ENCODE assay signal across 4 worm cellular contexts in genomic region chrV:10838204-10838603, ce11.
TF ChIP-seq lines count a peak whose summit lies in the region.

No protein-coding gene starts in this region.

TF ChIP-seq in whole organism, L1 larva, 84 proteins besides CTCF, POLR2A, EP300 and RAD21:
- TF ChIP-seq C04F5.9 (tag; optimal IDR thresholded peaks at IDR 0.05; lab: Kevin White, UChicago), result no peak
- TF ChIP-seq jun-1 (tag; optimal IDR thresholded peaks at IDR 0.05; lab: Kevin White, UChicago), result no peak
- TF ChIP-seq lin-14 (GFP tag; optimal IDR thresholded peaks at IDR 0.05; lab: Kevin White, UChicago), result peak; percentile 27

TF ChIP-seq in whole organism, L2 larva, 48 proteins besides CTCF, POLR2A, EP300 and RAD21:
- TF ChIP-seq mab-5 (tag; optimal IDR thresholded peaks at IDR 0.05; lab: Kevin White, UChicago) (peak; percentile 58), nhr-237 (tag; optimal IDR thresholded peaks at IDR 0.05; lab: Kevin White, UChicago) (no peak), dmd-4 (tag; optimal IDR thresholded peaks at IDR 0.05; lab: Kevin White, UChicago) (no peak), Y55F3AM.14 (GFP tag; optimal IDR thresholded peaks at IDR 0.05; lab: Kevin White, UChicago) (peak; percentile 46), unc-55 (GFP tag; optimal IDR thresholded peaks at IDR 0.05; lab: Kevin White, UChicago) (peak; percentile 52)

TF ChIP-seq in whole organism, L3 larva, 47 proteins besides CTCF, POLR2A, EP300 and RAD21:
- TF ChIP-seq ceh-28 (tag; optimal IDR thresholded peaks at IDR 0.05; lab: Kevin White, UChicago) (no peak), lin-39 (tag; optimal IDR thresholded peaks at IDR 0.05; lab: Kevin White, UChicago) (peak; percentile 39)

TF ChIP-seq in whole organism, L4 larva, 104 proteins besides CTCF, POLR2A, EP300 and RAD21:
- TF ChIP-seq madf-9 (GFP tag; conservative IDR thresholded peaks at IDR 0.05; lab: Robert Waterston, UW) (no peak), sdz-12 (GFP tag; optimal IDR thresholded peaks at IDR 0.05; lab: Kevin White, UChicago) (no peak), nhr-6 (tag; optimal IDR thresholded peaks at IDR 0.05; lab: Kevin White, UChicago) (no peak), zip-11 (GFP tag; IDR thresholded peaks at IDR 0.05; lab: Robert Waterston, UW) (no peak), mes-2 (tag; optimal IDR thresholded peaks at IDR 0.05; lab: Kevin White, UChicago; ENCODE audit: poor library complexity, severe bottlenecking) (no peak), ceh-62 (tag; optimal IDR thresholded peaks at IDR 0.05; lab: Kevin White, UChicago) (no peak), aha-1 (tag; lab: Kevin White, UChicago) (peak; percentile 8), unc-62 (GFP tag; optimal IDR thresholded peaks at IDR 0.05 in 1 of 2; lab: Kevin White, UChicago) (peak in 1 of 2 experiments; percentile 85), unc-62 (tag; optimal IDR thresholded peaks at IDR 0.05; lab: Kevin White, UChicago) (no peak), lin-1 (GFP tag; IDR thresholded peaks at IDR 0.05; lab: Robert Waterston, UW) (no peak), lim-7 (GFP tag; IDR thresholded peaks at IDR 0.05; lab: Robert Waterston, UW) (no peak)

Comparison
In these comparisons a context has a peak if more than half of its experiments do, and no peak if none do; other contexts are left out.
1. Of the 29 proteins assayed by ChIP-seq in both whole organism, L4 larva and whole organism, L1 larva: peak only in whole organism, L4 larva: aha-1; only in whole organism, L1 larva: none; in both: none; in neither: 27; mixed calls (peak in some experiments, not most) for 1.